Worm (Caenorhabditis elegans): ENCODE results near the gene Y116A8C.40.
"Not testable (repeated sequence)": the region's sequence is repeated elsewhere in the genome, so short reads cannot be mapped to it uniquely, and the experiment has no call there.

The Y116A8C.40 gene

ce11 chrIV:17179071-17179470 is 28.3 kb upstream of the Y116A8C.40 start:
- TF ChIP-seq pes-1 (GFP tag; IDR thresholded peaks at IDR 0.05) (no peak), hnd-1 (tag; optimal IDR thresholded peaks at IDR 0.05) (no peak), ama-1 (optimal IDR thresholded peaks at IDR 0.05) (no peak), ets-7 (tag; optimal IDR thresholded peaks at IDR 0.05) (no peak), hmg-4 (GFP tag; optimal IDR thresholded peaks at IDR 0.05) (no peak), tra-4 (tag; optimal IDR thresholded peaks at IDR 0.05) (no peak), ceh-36 (tag; optimal IDR thresholded peaks at IDR 0.05) (no peak), hmbx-1 (tag; optimal IDR thresholded peaks at IDR 0.05) (no peak), scrt-1 (GFP tag; IDR thresholded peaks at IDR 0.05) (no peak), ceh-13 (GFP tag; optimal IDR thresholded peaks at IDR 0.05) (no peak), sea-1 (GFP tag; conservative IDR thresholded peaks at IDR 0.05) (no peak), B0310.2 (tag; optimal IDR thresholded peaks at IDR 0.05) (no peak), flt-1 (GFP tag; IDR thresholded peaks at IDR 0.05) (no peak), F13C5.2 (tag; optimal IDR thresholded peaks at IDR 0.05) (no peak), aly-1 (tag; optimal IDR thresholded peaks at IDR 0.05) (no peak)

- no peak for TF ChIP-seq ceh-36 (tag; optimal IDR thresholded peaks at IDR 0.05)
- TF ChIP-seq ets-7 (tag; optimal IDR thresholded peaks at IDR 0.05), result no peak
- no peak for TF ChIP-seq aly-1 (tag; optimal IDR thresholded peaks at IDR 0.05)
- no peak for TF ChIP-seq tbx-37 (GFP tag; conservative IDR thresholded peaks at IDR 0.05)
- TF ChIP-seq scrt-1 (GFP tag; IDR thresholded peaks at IDR 0.05), result no peak
- TF ChIP-seq hmbx-1 (tag; optimal IDR thresholded peaks at IDR 0.05), result no peak
- no peak for TF ChIP-seq hmg-4 (GFP tag; optimal IDR thresholded peaks at IDR 0.05)
- no peak for TF ChIP-seq F13C5.2 (tag; optimal IDR thresholded peaks at IDR 0.05)
- TF ChIP-seq tra-4 (tag; optimal IDR thresholded peaks at IDR 0.05), result no peak
- no peak for TF ChIP-seq ama-1 (optimal IDR thresholded peaks at IDR 0.05)
- TF ChIP-seq flt-1 (GFP tag; IDR thresholded peaks at IDR 0.05), result no peak
Measured at ce11 chrIV:17176177-17176576, 25.4 kb upstream of the Y116A8C.40 start, which contains the start of gene C52D10.3. Gene C52D10.3, plus strand, starts transcription at chrIV:17176477.

- TF ChIP-seq sea-1 (GFP tag; conservative IDR thresholded peaks at IDR 0.05), result no peak
- no peak for TF ChIP-seq ceh-36 (tag; optimal IDR thresholded peaks at IDR 0.05)
- no peak for TF ChIP-seq ceh-13 (GFP tag; optimal IDR thresholded peaks at IDR 0.05)
- no peak for TF ChIP-seq pes-1 (GFP tag; IDR thresholded peaks at IDR 0.05)
- no peak for TF ChIP-seq ets-7 (tag; optimal IDR thresholded peaks at IDR 0.05)
- no peak for TF ChIP-seq flt-1 (GFP tag; IDR thresholded peaks at IDR 0.05)
- no peak for TF ChIP-seq hmbx-1 (tag; optimal IDR thresholded peaks at IDR 0.05)
- no peak for TF ChIP-seq ama-1 (optimal IDR thresholded peaks at IDR 0.05)
- no peak for TF ChIP-seq tbx-11 (GFP tag; IDR thresholded peaks at IDR 0.05)
- no peak for TF ChIP-seq hmg-4 (GFP tag; optimal IDR thresholded peaks at IDR 0.05)
- TF ChIP-seq tbx-37 (GFP tag; conservative IDR thresholded peaks at IDR 0.05), result no peak
- TF ChIP-seq scrt-1 (GFP tag; IDR thresholded peaks at IDR 0.05), result no peak
Measured at ce11 chrIV:17174980-17175379, 24.2 kb upstream of the Y116A8C.40 start.

- TF ChIP-seq tra-4 (tag; optimal IDR thresholded peaks at IDR 0.05), result no peak
- no peak for TF ChIP-seq ceh-13 (GFP tag; optimal IDR thresholded peaks at IDR 0.05)
- TF ChIP-seq tbx-37 (GFP tag; conservative IDR thresholded peaks at IDR 0.05), result no peak
Measured at ce11 chrIV:17174087-17174486, 23.3 kb upstream of the Y116A8C.40 start.

ce11 chrIV:17171732-17172131 is 21.0 kb upstream of the Y116A8C.40 start:
- TF ChIP-seq ets-7 (tag; optimal IDR thresholded peaks at IDR 0.05) (no peak), ceh-13 (GFP tag; optimal IDR thresholded peaks at IDR 0.05) (no peak), aly-1 (tag; optimal IDR thresholded peaks at IDR 0.05) (no peak), flt-1 (GFP tag; IDR thresholded peaks at IDR 0.05) (no peak), sea-1 (GFP tag; conservative IDR thresholded peaks at IDR 0.05) (no peak), pes-1 (GFP tag; IDR thresholded peaks at IDR 0.05) (no peak), tra-4 (tag; optimal IDR thresholded peaks at IDR 0.05) (no peak), F13C5.2 (tag; optimal IDR thresholded peaks at IDR 0.05) (no peak)

ce11 chrIV:17166974-17167373 is 16.2 kb upstream of the Y116A8C.40 start, which contains the start of gene skr-12:
Gene skr-12, plus strand, starts transcription at chrIV:17167274.
- TF ChIP-seq tra-4 (tag; optimal IDR thresholded peaks at IDR 0.05), result no peak
- no peak for TF ChIP-seq ama-1 (optimal IDR thresholded peaks at IDR 0.05)
- TF ChIP-seq hmg-4 (GFP tag; optimal IDR thresholded peaks at IDR 0.05), result no peak
- no peak for TF ChIP-seq tbx-37 (GFP tag; conservative IDR thresholded peaks at IDR 0.05)
- TF ChIP-seq pes-1 (GFP tag; IDR thresholded peaks at IDR 0.05), result no peak
- no peak for TF ChIP-seq aly-1 (tag; optimal IDR thresholded peaks at IDR 0.05)
- no peak for TF ChIP-seq ceh-13 (GFP tag; optimal IDR thresholded peaks at IDR 0.05)
- no peak for TF ChIP-seq F13C5.2 (tag; optimal IDR thresholded peaks at IDR 0.05)
- no peak for TF ChIP-seq B0310.2 (tag; optimal IDR thresholded peaks at IDR 0.05)
- TF ChIP-seq scrt-1 (GFP tag; IDR thresholded peaks at IDR 0.05), result no peak
- no peak for TF ChIP-seq sea-1 (GFP tag; conservative IDR thresholded peaks at IDR 0.05)
- TF ChIP-seq ceh-36 (tag; optimal IDR thresholded peaks at IDR 0.05), result no peak
- TF ChIP-seq tbx-11 (GFP tag; IDR thresholded peaks at IDR 0.05), result no peak
- no peak for TF ChIP-seq ets-7 (tag; optimal IDR thresholded peaks at IDR 0.05)
- TF ChIP-seq hmbx-1 (tag; optimal IDR thresholded peaks at IDR 0.05), result no peak
- TF ChIP-seq hnd-1 (tag; optimal IDR thresholded peaks at IDR 0.05), result no peak
- no peak for TF ChIP-seq flt-1 (GFP tag; IDR thresholded peaks at IDR 0.05)

ce11 chrIV:17165734-17166133 is 15.0 kb upstream of the Y116A8C.40 start, which contains the start of gene skr-8:
Gene skr-8, minus strand, starts transcription at chrIV:17165834.
- not testable (repeated sequence) for TF ChIP-seq hnd-1 (tag; optimal IDR thresholded peaks at IDR 0.05); F13C5.2 (tag; optimal IDR thresholded peaks at IDR 0.05); tbx-11 (GFP tag; IDR thresholded peaks at IDR 0.05)

- not testable (repeated sequence) for TF ChIP-seq hnd-1 (tag; optimal IDR thresholded peaks at IDR 0.05); ceh-13 (GFP tag; optimal IDR thresholded peaks at IDR 0.05); hmg-4 (GFP tag; optimal IDR thresholded peaks at IDR 0.05)
Measured at ce11 chrIV:17163273-17163672, 12.5 kb upstream of the Y116A8C.40 start, which contains the start of gene skr-9. Gene skr-9, plus strand, starts transcription at chrIV:17163573.
